Fruit fly (Drosophila melanogaster): ENCODE measurements around the gene MFS10.

Gene MFS10

dm6 chrX:13143100-13143499 is 14.3 kb downstream of the MFS10 start (continued):
- TF ChIP-seq tap (tag; optimal IDR thresholded peaks at IDR 0.05) (peak; percentile 47), CG11723 (GFP tag; optimal IDR thresholded peaks at IDR 0.05) (no peak), Sry-β (GFP tag; optimal IDR thresholded peaks at IDR 0.05) (no peak), yki (optimal IDR thresholded peaks at IDR 0.05) (no peak), z (GFP tag; IDR thresholded peaks at IDR 0.05) (no peak), rib (GFP tag; IDR thresholded peaks at IDR 0.05) (no peak), CG30403 (GFP tag; optimal IDR thresholded peaks at IDR 0.05) (peak; percentile 18), unc-4 (GFP tag; IDR thresholded peaks at IDR 0.05; ENCODE audit: partially characterized antibody) (no peak), twi (tag; optimal IDR thresholded peaks at IDR 0.05) (no peak), inv (GFP tag; IDR thresholded peaks at IDR 0.05; ENCODE audit: partially characterized antibody) (no peak), Dp (GFP tag; optimal IDR thresholded peaks at IDR 0.05) (no peak), CG8944 (GFP tag; optimal IDR thresholded peaks at IDR 0.05) (no peak), CG1024 (GFP tag; IDR thresholded peaks at IDR 0.05) (no peak), ATbp (GFP tag; optimal IDR thresholded peaks at IDR 0.05) (no peak), gce (GFP tag; IDR thresholded peaks at IDR 0.05) (no peak), ttk (GFP tag; IDR thresholded peaks at IDR 0.05) (0 out of 2 replicates have a peak, but pooled peaks have one; percentile 17), Sry-δ (GFP tag; optimal IDR thresholded peaks at IDR 0.05) (no peak), CG33557 (GFP tag; optimal IDR thresholded peaks at IDR 0.05) (no peak), CG11085 (GFP tag; IDR thresholded peaks at IDR 0.05) (no peak), Poxn (GFP tag; IDR thresholded peaks at IDR 0.05) (no peak), fd96Cb (tag; optimal IDR thresholded peaks at IDR 0.05) (peak; percentile 50), CG18011 (GFP tag; optimal IDR thresholded peaks at IDR 0.05) (no peak), ac (GFP tag; optimal IDR thresholded peaks at IDR 0.05) (no peak), pho (GFP tag; optimal IDR thresholded peaks at IDR 0.05) (no peak), dmrt11E (tag; optimal IDR thresholded peaks at IDR 0.05) (peak; percentile 31), ara (GFP tag; IDR thresholded peaks at IDR 0.05) (no peak), h (optimal IDR thresholded peaks at IDR 0.05) (no peak), ase (GFP tag; IDR thresholded peaks at IDR 0.05) (0 out of 3 replicates have a peak, but pooled peaks have one; percentile 31), Bdp1 (GFP tag; optimal IDR thresholded peaks at IDR 0.05) (no peak), CHES-1-like (GFP tag; optimal IDR thresholded peaks at IDR 0.05) (no peak), CG12744 (GFP tag; optimal IDR thresholded peaks at IDR 0.05) (no peak), CG3995 (GFP tag; optimal IDR thresholded peaks at IDR 0.05) (no peak), lmd (GFP tag; IDR thresholded peaks at IDR 0.05) (peak; percentile 42; the same call in 1 of the 2 replicates), org-1 (GFP tag; optimal IDR thresholded peaks at IDR 0.05) (no peak), Scr (GFP tag; IDR thresholded peaks at IDR 0.05; ENCODE audit: partially characterized antibody) (no peak), CG4617 (GFP tag; optimal IDR thresholded peaks at IDR 0.05; ENCODE audit: borderline replicate concordance) (no peak), CG43689 (GFP tag; IDR thresholded peaks at IDR 0.05) (no peak), CG3281 (GFP tag; optimal IDR thresholded peaks at IDR 0.05) (no peak), wor (GFP tag; IDR thresholded peaks at IDR 0.05) (no peak), CG16863 (GFP tag; optimal IDR thresholded peaks at IDR 0.05) (no peak), usp (GFP tag; optimal IDR thresholded peaks at IDR 0.05) (no peak), Asciz (GFP tag; optimal IDR thresholded peaks at IDR 0.05) (no peak), tin (GFP tag; optimal IDR thresholded peaks at IDR 0.05) (no peak), YL-1 (GFP tag; optimal IDR thresholded peaks at IDR 0.05) (no peak), CG4424 (GFP tag; optimal IDR thresholded peaks at IDR 0.05) (no peak), jumu (GFP tag; optimal IDR thresholded peaks at IDR 0.05) (no peak), slbo (GFP tag; IDR thresholded peaks at IDR 0.05) (peak; percentile 37), Lpt (GFP tag; optimal IDR thresholded peaks at IDR 0.05) (no peak), Dip2 (GFP tag; IDR thresholded peaks at IDR 0.05) (no peak), Deaf1 (tag; optimal IDR thresholded peaks at IDR 0.05) (no peak), CG32772 (GFP tag; IDR thresholded peaks at IDR 0.05) (0 out of 2 replicates have a peak, but pooled peaks have one; percentile 35), CG14965 (GFP tag; optimal IDR thresholded peaks at IDR 0.05; ENCODE audit: borderline replicate concordance) (no peak), gsb-n (tag; optimal IDR thresholded peaks at IDR 0.05) (no peak)

Data from whole organism, embryonic.